Worm (Caenorhabditis elegans) whole organism, young adult: ENCODE measurements around the gene tor-2.
A peak's percentile ranks its signal among the peaks of the same experiment; 100 is the strongest.
"Not testable (repeated sequence)": the region's sequence is repeated elsewhere in the genome, so short reads cannot be mapped to it uniquely, and the experiment has no call there.

Source experiments
- B0035.1 ChIP-seq: sonication (generic microtip); optimal IDR thresholded peaks from 2 replicates; lab custom pipeline; 2016; ENCODE audit warnings: missing genetic modification characterization, mild to moderate bottlenecking, missing compliant biosample characterization, missing genotype, missing genetic modification reagents
- F57A8.1 ChIP-seq: fragments of 200-800 bp; sonication (Bioruptor generic); optimal IDR thresholded peaks from 2 replicates; lab custom pipeline; 2018; ENCODE audit warnings: mild to moderate bottlenecking, missing genetic modification characterization, moderate library complexity, missing compliant biosample characterization
- K12H6.12 ChIP-seq: fragments of 200-800 bp; sonication (Bioruptor generic); optimal IDR thresholded peaks from 2 replicates; lab custom pipeline; 2018; ENCODE audit warnings: mild to moderate bottlenecking, missing genetic modification characterization, missing compliant biosample characterization
- ZK185.1 ChIP-seq: sonication (generic microtip); optimal IDR thresholded peaks from 2 replicates; lab custom pipeline; 2016; ENCODE audit warnings: mild to moderate bottlenecking, missing genetic modification characterization, missing compliant biosample characterization; ENCODE audit not compliant: poor library complexity, severe bottlenecking
- aptf-3 ChIP-seq: fragments of 200-800 bp; sonication (Bioruptor generic); IDR thresholded peaks from 2 replicates; pipeline ENCODE4 v1.3.6; 2022; ENCODE audit warnings: missing genetic modification characterization, missing compliant biosample characterization
- atf-7 ChIP-seq: sonication (generic microtip); optimal IDR thresholded peaks from 2 replicates; lab custom pipeline; 2017; ENCODE audit warnings: mild to moderate bottlenecking, missing genetic modification characterization, missing compliant biosample characterization
- attf-5 ChIP-seq: fragments of 200-800 bp; sonication (Bioruptor generic); optimal IDR thresholded peaks from 2 replicates; lab custom pipeline; 2018; ENCODE audit warnings: mild to moderate bottlenecking, missing genetic modification characterization, missing compliant biosample characterization
- attf-6 ChIP-seq: fragments of 200-800 bp; sonication (Bioruptor generic); IDR thresholded peaks from 2 replicates; pipeline ENCODE4 v1.3.6; 2022; ENCODE audit warnings: missing genetic modification reagents, missing genetic modification characterization, missing compliant biosample characterization
- ceh-100 ChIP-seq: fragments of 200-800 bp; sonication (Bioruptor generic); IDR thresholded peaks from 2 replicates; pipeline ENCODE4 v1.3.6; 2022; ENCODE audit warnings: missing genetic modification reagents, missing genetic modification characterization, missing compliant biosample characterization
- ceh-91 ChIP-seq: fragments of 200-800 bp; sonication (Bioruptor generic); IDR thresholded peaks from 2 replicates; pipeline ENCODE4 v1.3.6; 2022; ENCODE audit warnings: missing genetic modification reagents, missing genetic modification characterization, missing compliant biosample characterization
- him-1 ChIP-seq: sonication (generic microtip); optimal IDR thresholded peaks from 2 replicates; lab custom pipeline; 2016; ENCODE audit warnings: missing genotype, missing genetic modification reagents, missing genetic modification characterization, missing compliant biosample characterization
- hlh-12 ChIP-seq: sonication (generic microtip); optimal IDR thresholded peaks from 2 replicates; lab custom pipeline; 2016; ENCODE audit warnings: missing genetic modification characterization, missing compliant biosample characterization
- hlh-26 ChIP-seq: fragments of 200-800 bp; sonication (Bioruptor generic); conservative IDR thresholded peaks from 2 replicates; pipeline ENCODE4 v1.3.6; 2022; ENCODE audit warnings: missing genetic modification reagents, missing genetic modification characterization, missing compliant biosample characterization
- lin-26 ChIP-seq: fragments of 200-800 bp; sonication (Bioruptor generic); IDR thresholded peaks from 2 replicates; pipeline ENCODE4 v1.3.6; 2022; ENCODE audit warnings: missing genetic modification reagents, missing genetic modification characterization, missing compliant biosample characterization
- madf-10 ChIP-seq: sonication (generic microtip); optimal IDR thresholded peaks from 2 replicates; lab custom pipeline; 2016; ENCODE audit warnings: mild to moderate bottlenecking, missing genetic modification characterization, missing compliant biosample characterization
- madf-6 ChIP-seq: fragments of 200-800 bp; sonication (Bioruptor generic); IDR thresholded peaks from 2 replicates; pipeline ENCODE4 v1.3.6; 2022; ENCODE audit warnings: missing genetic modification reagents, missing genetic modification characterization, missing compliant biosample characterization
- mcd-1 ChIP-seq: fragments of 200-800 bp; sonication (Bioruptor generic); IDR thresholded peaks from 2 replicates; pipeline ENCODE4 v1.3.6; 2022; ENCODE audit warnings: missing genetic modification reagents, missing genetic modification characterization, missing compliant biosample characterization
- mes-4 ChIP-seq: sonication (generic microtip); optimal IDR thresholded peaks from 2 replicates; lab custom pipeline; 2016; ENCODE audit warnings: missing genotype, missing genetic modification characterization, missing compliant biosample characterization
- nfya-1 ChIP-seq: sonication (generic microtip); optimal IDR thresholded peaks from 2 replicates; lab custom pipeline; 2017; ENCODE audit warnings: antibody characterized with exemption, missing compliant biosample characterization, missing genetic modification characterization, borderline replicate concordance; ENCODE audit not compliant: insufficient read depth
- nhr-27 ChIP-seq: fragments of 200-800 bp; sonication (Bioruptor generic); optimal IDR thresholded peaks from 2 replicates; lab custom pipeline; 2018; ENCODE audit warnings: mild to moderate bottlenecking, missing genetic modification characterization, moderate library complexity, missing compliant biosample characterization
- nhr-80 ChIP-seq: sonication (generic microtip); optimal IDR thresholded peaks from 2 replicates; lab custom pipeline; 2016; ENCODE audit warnings: missing genetic modification characterization, missing compliant biosample characterization
- pbrm-1 ChIP-seq: fragments of 200-800 bp; sonication (Bioruptor generic); IDR thresholded peaks from 2 replicates; pipeline ENCODE4 v1.3.6; 2022; ENCODE audit warnings: missing genetic modification reagents, missing genetic modification characterization, missing compliant biosample characterization
- rpc-1 ChIP-seq, 2 experiments: fragments of 150-350 bp in 1 of 2; sonication (generic microtip) in 1 of 2; optimal IDR thresholded peaks; 2 replicates each; lab custom pipeline; 2014 to 2018; ENCODE audit warnings: missing biosample characterization in 1 of 2, missing genetic modification characterization in 1 of 2, missing genetic modification reagents in 1 of 2, missing genotype in 1 of 2
- snpc-1.1 ChIP-seq: sonication (generic microtip); optimal IDR thresholded peaks from 2 replicates; lab custom pipeline; 2017; ENCODE audit warnings: missing genetic modification characterization, mild to moderate bottlenecking, missing compliant biosample characterization, antibody characterized with exemption, moderate library complexity, missing genotype, missing genetic modification reagents; ENCODE audit not compliant: insufficient read depth
- snpc-4 ChIP-seq, 5 experiments: fragments of 150-350 bp in 1 of 5; sonication (generic microtip) in 4 of 5; optimal IDR thresholded peaks; 2 replicates each; lab custom pipeline; 2014 to 2018; ENCODE audit warnings: missing genetic modification characterization in 5 of 5, missing biosample characterization in 3 of 5, antibody characterized with exemption in 2 of 5, mild to moderate bottlenecking in 2 of 5, missing compliant biosample characterization in 2 of 5, missing genotype in 2 of 5, moderate library complexity in 2 of 5, missing genetic modification reagents in 1 of 5
- tbp1 ChIP-seq: fragments of 200-800 bp; sonication (Bioruptor generic); optimal IDR thresholded peaks from 2 replicates; lab custom pipeline; 2018; ENCODE audit warnings: mild to moderate bottlenecking, missing genetic modification characterization, missing compliant biosample characterization
- unc-62 ChIP-seq: fragments of 150-350 bp; optimal IDR thresholded peaks from 2 replicates; lab custom pipeline; 2014; ENCODE audit warnings: missing biosample characterization, missing genetic modification reagents, missing genetic modification characterization

The tor-2 gene

DNA sequence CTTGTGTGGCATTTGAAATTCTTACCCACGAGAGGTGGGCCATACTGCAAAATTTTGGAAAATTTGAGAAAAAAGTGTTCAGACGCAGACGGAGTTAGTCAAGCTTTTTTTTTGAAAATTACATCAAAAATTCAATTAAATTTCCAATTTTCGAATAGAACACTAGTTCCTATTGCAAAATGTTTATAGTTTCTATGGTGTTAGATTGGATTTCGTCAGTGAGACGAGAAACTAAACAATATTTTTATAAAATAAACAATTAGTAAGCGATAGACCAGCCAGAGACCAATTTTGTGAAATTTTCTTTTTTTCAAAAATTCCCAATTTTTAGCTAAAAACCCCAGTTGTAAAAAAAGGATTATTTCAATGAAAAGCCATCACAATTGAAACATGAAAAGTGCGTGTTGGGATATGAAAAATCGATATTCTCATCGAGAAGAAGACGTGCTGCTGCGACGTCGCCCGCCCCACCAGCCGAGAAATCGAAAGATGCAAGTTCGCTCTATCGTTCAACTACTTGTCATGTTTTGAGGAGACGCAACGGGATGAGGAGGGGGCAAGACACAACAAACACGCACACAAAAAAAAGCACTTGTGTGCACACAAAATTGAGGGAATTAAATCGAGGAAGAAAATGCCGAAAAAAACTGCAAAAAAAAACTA, 4.0 kb downstream of the tor-2 start, which contains the start of gene dnbp-1:
dnbp-1 (minus strand) TSS at position 51 of the 663 bp plus-strand sequence.
- TF ChIP-seq F57A8.1, result no peak
- no peak for TF ChIP-seq pbrm-1 (GFP tag; lab: Robert Waterston, UW)
- peak; percentile 90 for TF ChIP-seq mcd-1 (GFP tag; lab: Robert Waterston, UW)
- TF ChIP-seq snpc-4 (GFP tag; optimal IDR thresholded peaks at IDR 0.05; lab: Kevin White, UChicago), result no peak
- TF ChIP-seq snpc-4 (tag; optimal IDR thresholded peaks at IDR 0.05; lab: Kevin White, UChicago), result peak in 3 of 4 experiments; percentile 10 to 58 (median 47)
- no peak for TF ChIP-seq attf-6 (GFP tag; lab: Robert Waterston, UW)
- peak; percentile 70 for TF ChIP-seq nhr-80 (tag; lab: Kevin White, UChicago)
- TF ChIP-seq him-1 (tag; lab: Kevin White, UChicago), result no peak
- TF ChIP-seq B0035.1 (tag; lab: Kevin White, UChicago), result no peak
- 0 out of 2 replicates have a peak, but pooled peaks have one; percentile 36 for TF ChIP-seq ceh-100 (GFP tag; lab: Robert Waterston, UW)
- peak; percentile 65 for TF ChIP-seq K12H6.12 (tag; lab: Kevin White, UChicago)
- TF ChIP-seq madf-10 (tag; lab: Kevin White, UChicago), result peak; percentile 89
- peak; percentile 0 for TF ChIP-seq unc-62
- peak; percentile 83 for TF ChIP-seq attf-5
- no peak for TF ChIP-seq nhr-27 (tag; lab: Kevin White, UChicago)
- no peak for TF ChIP-seq snpc-1.1

DNA sequence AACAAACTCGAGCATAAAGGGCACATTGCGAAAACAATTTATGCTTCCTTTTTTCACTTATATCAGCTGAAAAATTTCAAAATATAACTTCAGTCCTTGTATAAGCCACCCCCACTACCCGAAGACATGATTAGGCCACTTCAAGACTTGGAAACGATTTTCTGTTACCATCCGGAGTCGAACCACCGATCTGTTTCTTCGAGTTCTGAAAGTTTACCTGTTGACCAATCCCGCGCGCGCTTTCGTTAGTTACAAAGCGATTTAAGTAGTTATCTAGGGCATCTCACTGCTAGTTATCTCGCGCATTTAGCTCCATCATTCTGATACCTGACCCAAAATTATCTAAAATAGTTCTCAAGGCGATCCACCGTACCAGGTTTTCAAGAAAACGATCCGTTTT, 18.4 kb downstream of the tor-2 start:
- not testable (repeated sequence) for TF ChIP-seq rpc-1 (optimal IDR thresholded peaks at IDR 0.05; lab: Kevin White, UChicago); snpc-4 (GFP tag; optimal IDR thresholded peaks at IDR 0.05; lab: Kevin White, UChicago)
- TF ChIP-seq rpc-1 (tag; optimal IDR thresholded peaks at IDR 0.05; lab: Kevin White, UChicago), result peak; percentile 33
- peak in 1 of 4 experiments; percentile 67 for TF ChIP-seq snpc-4 (tag; optimal IDR thresholded peaks at IDR 0.05; lab: Kevin White, UChicago)
- TF ChIP-seq attf-6 (GFP tag; lab: Robert Waterston, UW), result peak; percentile 84
- peak; percentile 55 for TF ChIP-seq tbp1
- TF ChIP-seq madf-6 (GFP tag; lab: Robert Waterston, UW), result 0 out of 2 replicates have a peak, but pooled peaks have one; percentile 22

ce11 chrIV:13954578-13954977, 29.4 kb downstream of the tor-2 start:
- TF ChIP-seq attf-6 (GFP tag; lab: Robert Waterston, UW), result peak; percentile 74
- no peak for TF ChIP-seq pbrm-1 (GFP tag; lab: Robert Waterston, UW)
- peak; percentile 7 for TF ChIP-seq snpc-4 (GFP tag; optimal IDR thresholded peaks at IDR 0.05; lab: Kevin White, UChicago)
- peak in 1 of 4 experiments; percentile 22 for TF ChIP-seq snpc-4 (tag; optimal IDR thresholded peaks at IDR 0.05; lab: Kevin White, UChicago)

ce11 chrIV:13953974-13954373, 30.0 kb downstream of the tor-2 start:
- no peak for TF ChIP-seq atf-7 (tag; lab: Kevin White, UChicago)
- TF ChIP-seq snpc-4 (GFP tag; optimal IDR thresholded peaks at IDR 0.05; lab: Kevin White, UChicago), result no peak
- TF ChIP-seq snpc-4 (tag; optimal IDR thresholded peaks at IDR 0.05; lab: Kevin White, UChicago), result peak in 1 of 4 experiments; percentile 55

- TF ChIP-seq mes-4, result no peak
- no peak for TF ChIP-seq hlh-26 (GFP tag; lab: Robert Waterston, UW)
- TF ChIP-seq ZK185.1, result no peak
- no peak for TF ChIP-seq lin-26
- no peak for TF ChIP-seq ceh-91
- no peak for TF ChIP-seq hlh-12 (tag; lab: Kevin White, UChicago)
- no peak for TF ChIP-seq nfya-1 (tag; lab: Kevin White, UChicago)
- TF ChIP-seq aptf-3 (GFP tag; lab: Robert Waterston, UW), result no peak
- TF ChIP-seq, all 124 proteins: peak for 0
Observed at ce11 chrIV:13945188-13945587, 38.8 kb downstream of the tor-2 start.
